Worm (Caenorhabditis elegans) whole organism, L4 larva: ENCODE results near the gene mcm-10.

Experiments
- D1046.2 ChIP-seq: fragments of 200-800 bp; sonication (Bioruptor generic); IDR thresholded peaks from 2 replicates; pipeline ENCODE4 v1.3.6; 2022; ENCODE audit warnings: missing genetic modification characterization, missing compliant biosample characterization
- F10B5.3 ChIP-seq: sonication (generic microtip); optimal IDR thresholded peaks from 2 replicates; lab custom pipeline; 2016; ENCODE audit warnings: mild to moderate bottlenecking, missing genetic modification characterization, missing compliant biosample characterization
- F26F4.8 ChIP-seq: fragments of 200-800 bp; sonication (Bioruptor generic); conservative IDR thresholded peaks from 2 replicates; pipeline ENCODE4 v1.3.6; 2022; ENCODE audit warnings: missing genetic modification characterization, missing compliant biosample characterization
- F49E8.2 ChIP-seq: sonication (generic microtip); optimal IDR thresholded peaks from 2 replicates; lab custom pipeline; 2016; ENCODE audit warnings: missing compliant biosample characterization, mild to moderate bottlenecking, missing genetic modification characterization, borderline replicate concordance
- T20F7.1 ChIP-seq: fragments of 200-800 bp; sonication (Bioruptor generic); optimal IDR thresholded peaks from 2 replicates; lab custom pipeline; 2018; ENCODE audit warnings: mild to moderate bottlenecking, missing genetic modification characterization, missing compliant biosample characterization
- Y105C5A.15 ChIP-seq: fragments of 200-800 bp; sonication (Bioruptor generic); IDR thresholded peaks from 2 replicates; pipeline ENCODE4 v1.3.6; 2022; ENCODE audit warnings: missing genetic modification characterization, missing compliant biosample characterization
- ZK546.5 ChIP-seq, 2 experiments: sonication (generic microtip); optimal IDR thresholded peaks; 2 replicates each; lab custom pipeline; 2017; ENCODE audit warnings: missing biosample characterization in 2 of 2, missing genetic modification characterization in 2 of 2
- aly-2 ChIP-seq: sonication (generic microtip); optimal IDR thresholded peaks from 2 replicates; lab custom pipeline; 2018; ENCODE audit warnings: missing biosample characterization, missing genetic modification characterization
- attf-4 ChIP-seq: sonication (generic microtip); optimal IDR thresholded peaks from 3 replicates; lab custom pipeline; 2017; ENCODE audit warnings: missing biosample characterization, missing genetic modification characterization
- ceh-20 ChIP-seq: fragments of 200-800 bp; sonication (Bioruptor generic); IDR thresholded peaks from 2 replicates; pipeline ENCODE4 v1.3.6; 2022; ENCODE audit warnings: missing genetic modification reagents, missing genetic modification characterization, missing compliant biosample characterization
- ceh-32 ChIP-seq: sonication (generic microtip); optimal IDR thresholded peaks from 2 replicates; lab custom pipeline; 2016; ENCODE audit warnings: mild to moderate bottlenecking, missing genetic modification characterization, missing compliant biosample characterization; ENCODE audit not compliant: poor library complexity
- ceh-44 ChIP-seq: fragments of 200-800 bp; sonication (Bioruptor generic); IDR thresholded peaks from 2 replicates; pipeline ENCODE4 v1.3.6; 2022; ENCODE audit warnings: missing genetic modification reagents, missing genetic modification characterization, missing compliant biosample characterization
- ceh-82 ChIP-seq: sonication (generic microtip); optimal IDR thresholded peaks from 2 replicates; lab custom pipeline; 2017; ENCODE audit warnings: missing biosample characterization, missing genetic modification characterization
- ces-1 ChIP-seq: fragments of 150-350 bp; sonication (generic microtip); optimal IDR thresholded peaks from 4 replicates; lab custom pipeline; 2014; ENCODE audit warnings: missing biosample characterization, missing genetic modification reagents, missing genetic modification characterization
- dmd-6 ChIP-seq: fragments of 200-800 bp; sonication (Bioruptor generic); IDR thresholded peaks from 2 replicates; pipeline ENCODE4 v1.3.6; 2022; ENCODE audit warnings: missing genetic modification reagents, missing genetic modification characterization, missing compliant biosample characterization
- dmd-9 ChIP-seq: fragments of 200-800 bp; sonication (Bioruptor generic); IDR thresholded peaks from 2 replicates; pipeline ENCODE4 v1.3.6; 2022; ENCODE audit warnings: missing genetic modification reagents, missing genetic modification characterization, missing compliant biosample characterization
- dpl-1 ChIP-seq: fragments of 150-350 bp; optimal IDR thresholded peaks from 2 replicates; lab custom pipeline; 2014; ENCODE audit warnings: missing biosample characterization, missing genetic modification reagents, missing genetic modification characterization
- dve-1 ChIP-seq: sonication (generic microtip); optimal IDR thresholded peaks from 2 replicates; lab custom pipeline; 2017; ENCODE audit warnings: antibody characterized with exemption, mild to moderate bottlenecking, missing genetic modification characterization, missing compliant biosample characterization; ENCODE audit not compliant: insufficient read depth
- egl-43 ChIP-seq: fragments of 200-800 bp; sonication (Bioruptor generic); IDR thresholded peaks from 2 replicates; pipeline ENCODE4 v1.3.6; 2022; ENCODE audit warnings: missing genetic modification reagents, missing genetic modification characterization, missing compliant biosample characterization
- gei-8 ChIP-seq: fragments of 200-800 bp; sonication (Bioruptor generic); optimal IDR thresholded peaks from 2 replicates; lab custom pipeline; 2018; ENCODE audit warnings: mild to moderate bottlenecking, missing genetic modification characterization, missing compliant biosample characterization
- hif-1 ChIP-seq, 2 experiments: sonication (generic microtip); optimal IDR thresholded peaks; 2 replicates each; lab custom pipeline; 2016 to 2017; ENCODE audit warnings: missing compliant biosample characterization in 2 of 2, missing genetic modification characterization in 2 of 2, missing genetic modification reagents in 2 of 2, missing genotype in 2 of 2, mild to moderate bottlenecking in 1 of 2
- hlh-11 ChIP-seq: fragments of 200-800 bp; sonication (Bioruptor generic); optimal IDR thresholded peaks from 2 replicates; lab custom pipeline; 2018; ENCODE audit warnings: mild to moderate bottlenecking, missing genetic modification characterization, missing compliant biosample characterization
- jun-1 ChIP-seq: fragments of 150-350 bp; optimal IDR thresholded peaks from 2 replicates; lab custom pipeline; 2014; ENCODE audit warnings: missing biosample characterization, missing genetic modification reagents, missing genetic modification characterization
- lin-13 ChIP-seq: fragments of 150-350 bp; optimal IDR thresholded peaks from 2 replicates; lab custom pipeline; 2014; ENCODE audit warnings: missing biosample characterization, missing genetic modification reagents, missing genetic modification characterization
- lin-15B ChIP-seq: fragments of 150-350 bp; sonication (generic microtip); optimal IDR thresholded peaks from 3 replicates; lab custom pipeline; 2014; ENCODE audit warnings: missing biosample characterization, missing genetic modification characterization
- lin-29 ChIP-seq: fragments of 200-800 bp; sonication (Bioruptor generic); IDR thresholded peaks from 2 replicates; pipeline ENCODE4 v1.3.6; 2022; ENCODE audit warnings: missing genetic modification reagents, missing genetic modification characterization, missing compliant biosample characterization
- lin-38 ChIP-seq: fragments of 200-800 bp; sonication (Bioruptor generic); IDR thresholded peaks from 2 replicates; pipeline ENCODE4 v1.3.6; 2022; ENCODE audit warnings: missing genetic modification reagents, missing genetic modification characterization, missing compliant biosample characterization
- lir-3 ChIP-seq: sonication (generic microtip); optimal IDR thresholded peaks from 2 replicates; lab custom pipeline; 2016; ENCODE audit warnings: mild to moderate bottlenecking, missing genetic modification characterization, missing compliant biosample characterization
- mxl-2 ChIP-seq: fragments of 200-800 bp; sonication (Bioruptor generic); conservative IDR thresholded peaks from 2 replicates; pipeline ENCODE4 v1.3.6; 2022; ENCODE audit warnings: missing genetic modification reagents, missing genetic modification characterization, missing compliant biosample characterization
- nhr-10 ChIP-seq: fragments of 150-350 bp; optimal IDR thresholded peaks from 2 replicates; lab custom pipeline; 2014; ENCODE audit warnings: missing biosample characterization, missing genetic modification characterization
- nhr-237 ChIP-seq: sonication (generic microtip); optimal IDR thresholded peaks from 2 replicates; lab custom pipeline; 2017; ENCODE audit warnings: missing biosample characterization, missing genetic modification characterization
- nhr-25 ChIP-seq: sonication (generic microtip); optimal IDR thresholded peaks from 2 replicates; lab custom pipeline; 2017; ENCODE audit warnings: missing genetic modification characterization, mild to moderate bottlenecking, missing compliant biosample characterization, antibody characterized with exemption, moderate library complexity, borderline replicate concordance; ENCODE audit not compliant: insufficient read depth
- nhr-42 ChIP-seq: fragments of 200-800 bp; sonication (Bioruptor generic); IDR thresholded peaks from 2 replicates; pipeline ENCODE4 v1.3.6; 2022; ENCODE audit warnings: missing genetic modification characterization, missing compliant biosample characterization
- nhr-48 ChIP-seq: sonication (generic microtip); optimal IDR thresholded peaks from 2 replicates; lab custom pipeline; 2016; ENCODE audit warnings: mild to moderate bottlenecking, missing genetic modification characterization, missing compliant biosample characterization
- nhr-6 ChIP-seq: fragments of 150-350 bp; optimal IDR thresholded peaks from 2 replicates; lab custom pipeline; 2014; ENCODE audit warnings: missing biosample characterization, missing genetic modification characterization
- nhr-76 ChIP-seq: fragments of 150-350 bp; optimal IDR thresholded peaks from 2 replicates; lab custom pipeline; 2014; ENCODE audit warnings: missing biosample characterization, missing genetic modification characterization
- pha-4 ChIP-seq, 2 experiments: fragments of 150-350 bp in 1 of 2; fragments of 200-800 bp in 1 of 2; sonication (Bioruptor generic) in 1 of 2; IDR thresholded peaks in 1 of 2; optimal IDR thresholded peaks in 1 of 2; 2 replicates each; pipeline versions ENCODE4 v1.3.6 to Lab custom; 2014 to 2022; ENCODE audit warnings: missing genetic modification characterization in 2 of 2, missing genetic modification reagents in 2 of 2, missing biosample characterization in 1 of 2, missing compliant biosample characterization in 1 of 2
- php-3 ChIP-seq: fragments of 200-800 bp; sonication (Bioruptor generic); IDR thresholded peaks from 2 replicates; pipeline ENCODE4 v1.3.6; 2022; ENCODE audit warnings: missing genetic modification reagents, missing genetic modification characterization, missing compliant biosample characterization
- pqm-1 ChIP-seq: sonication (generic microtip); optimal IDR thresholded peaks from 2 replicates; lab custom pipeline; 2017; ENCODE audit warnings: missing biosample characterization, missing genetic modification characterization
- saeg-2 ChIP-seq: fragments of 200-800 bp; sonication (Bioruptor generic); IDR thresholded peaks from 2 replicates; pipeline ENCODE4 v1.3.6; 2022; ENCODE audit warnings: missing genetic modification reagents, missing genetic modification characterization, missing compliant biosample characterization
- sdz-12 ChIP-seq: fragments of 200-800 bp; sonication (Bioruptor generic); optimal IDR thresholded peaks from 2 replicates; lab custom pipeline; 2018; ENCODE audit warnings: mild to moderate bottlenecking, missing genetic modification characterization, missing compliant biosample characterization
- set-16 ChIP-seq: fragments of 200-800 bp; sonication (Bioruptor generic); IDR thresholded peaks from 2 replicates; pipeline ENCODE4 v1.3.6; 2022; ENCODE audit warnings: missing genetic modification reagents, missing genetic modification characterization, missing compliant biosample characterization
- skn-1 ChIP-seq: fragments of 150-350 bp; optimal IDR thresholded peaks from 2 replicates; lab custom pipeline; 2014; ENCODE audit warnings: missing biosample characterization, missing genetic modification characterization
- spr-1 ChIP-seq: sonication (generic microtip); optimal IDR thresholded peaks from 2 replicates; lab custom pipeline; 2016; ENCODE audit warnings: mild to moderate bottlenecking, missing genetic modification characterization, missing compliant biosample characterization
- spr-3 ChIP-seq: fragments of 200-800 bp; sonication (Bioruptor generic); optimal IDR thresholded peaks from 2 replicates; lab custom pipeline; 2018; ENCODE audit warnings: mild to moderate bottlenecking, missing genetic modification characterization, missing compliant biosample characterization
- unc-130 ChIP-seq: sonication (generic microtip); optimal IDR thresholded peaks from 2 replicates; lab custom pipeline; 2016; ENCODE audit warnings: missing genetic modification reagents, missing genetic modification characterization, missing compliant biosample characterization
- unc-39 ChIP-seq: sonication (generic microtip); optimal IDR thresholded peaks from 2 replicates; lab custom pipeline; 2017; ENCODE audit warnings: missing biosample characterization, missing genetic modification characterization
- unc-62 ChIP-seq, 3 experiments: fragments of 150-350 bp in 1 of 3; sonication (generic microtip); optimal IDR thresholded peaks in 2 of 3; peaks in 1 of 3; 1 replicate in 1 of 3; 2 replicates in 2 of 3; lab custom pipeline; 2014 to 2017; ENCODE audit warnings: missing biosample characterization in 3 of 3, missing genetic modification characterization in 3 of 3, missing genetic modification reagents in 3 of 3, missing genotype in 1 of 3
- zip-11 ChIP-seq: fragments of 200-800 bp; sonication (Bioruptor generic); IDR thresholded peaks from 2 replicates; pipeline ENCODE4 v1.3.6; 2022; ENCODE audit warnings: missing genetic modification characterization, missing compliant biosample characterization
- ztf-11 ChIP-seq: fragments of 150-350 bp; optimal IDR thresholded peaks from 2 replicates; lab custom pipeline; 2014; ENCODE audit warnings: missing biosample characterization, missing genetic modification characterization

The mcm-10 gene

DNA sequence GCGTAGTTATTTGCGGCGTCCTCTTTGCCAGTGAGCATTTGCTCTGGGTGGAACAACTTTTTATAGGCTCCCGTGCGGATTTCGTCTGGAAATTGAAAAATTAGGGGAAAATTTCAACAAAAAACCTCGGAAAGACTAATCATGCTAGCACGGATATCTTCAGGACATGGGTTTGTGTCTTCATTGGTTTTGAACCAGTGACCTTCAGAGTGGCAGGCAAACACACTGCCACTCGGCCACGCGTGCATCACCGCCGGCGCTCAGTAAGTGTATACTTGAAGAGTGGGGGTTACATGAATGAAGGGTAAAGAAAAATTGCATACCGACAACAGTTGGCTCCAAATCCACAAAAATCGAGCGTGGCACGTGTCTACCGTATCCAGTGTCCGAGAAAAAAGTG, 53.9 kb downstream of the mcm-10 start:
- TF ChIP-seq egl-43 (GFP tag; lab: Robert Waterston, UW) (peak; percentile 90), ceh-44 (GFP tag; lab: Robert Waterston, UW) (peak; percentile 66; the same call in 1 of the 2 replicates), unc-39 (tag; lab: Kevin White, UChicago) (no peak), php-3 (GFP tag; lab: Robert Waterston, UW) (no peak), sdz-12 (GFP tag; lab: Kevin White, UChicago) (peak; percentile 43), dmd-6 (GFP tag; lab: Robert Waterston, UW) (peak; percentile 66), spr-3 (peak; percentile 45), nhr-237 (tag; lab: Kevin White, UChicago) (no peak), nhr-10 (tag; lab: Kevin White, UChicago) (no peak), spr-1 (peak; percentile 19), skn-1 (tag; lab: Kevin White, UChicago) (no peak), jun-1 (no peak), lin-29 (GFP tag; lab: Robert Waterston, UW) (0 out of 2 replicates have a peak, but pooled peaks have one; percentile 31), lin-15B (tag; lab: Kevin White, UChicago) (no peak), D1046.2 (GFP tag; lab: Robert Waterston, UW) (peak; percentile 90), dpl-1 (GFP tag; lab: Kevin White, UChicago) (peak; percentile 41), F49E8.2 (tag; lab: Kevin White, UChicago) (peak; percentile 43), ceh-32 (tag; lab: Kevin White, UChicago) (no peak), lin-13 (GFP tag; lab: Kevin White, UChicago) (peak; percentile 59), ceh-20 (GFP tag; lab: Robert Waterston, UW) (peak; percentile 67; the same call in 1 of the 2 replicates), pqm-1 (tag; lab: Kevin White, UChicago) (no peak), T20F7.1 (no peak), pha-4 (GFP tag; IDR thresholded peaks at IDR 0.05; lab: Robert Waterston, UW) (peak; percentile 75; the same call in 1 of the 2 replicates), pha-4 (tag; optimal IDR thresholded peaks at IDR 0.05; lab: Kevin White, UChicago) (no peak), gei-8 (GFP tag; lab: Kevin White, UChicago) (peak; percentile 84), unc-130 (GFP tag; lab: Kevin White, UChicago) (peak; percentile 54), aly-2 (no peak), hif-1 (tag; optimal IDR thresholded peaks at IDR 0.05; lab: Kevin White, UChicago) (peak in 1 of 2 experiments; percentile 39), nhr-48 (tag; lab: Kevin White, UChicago) (peak; percentile 26), dve-1 (peak; percentile 61), lin-38 (GFP tag; lab: Robert Waterston, UW) (peak; percentile 79), mxl-2 (GFP tag; lab: Robert Waterston, UW) (peak; percentile 81; the same call in 1 of the 2 replicates), F10B5.3 (no peak), F26F4.8 (peak; percentile 83), dmd-9 (GFP tag; lab: Robert Waterston, UW) (peak; percentile 34; the same call in 1 of the 2 replicates), saeg-2 (no peak; the same call in 1 of the 2 replicates), ceh-82 (tag; lab: Kevin White, UChicago) (no peak), set-16 (GFP tag; lab: Robert Waterston, UW) (peak; percentile 39), nhr-42 (GFP tag; lab: Robert Waterston, UW) (no peak; the same call in 1 of the 2 replicates), Y105C5A.15 (GFP tag; lab: Robert Waterston, UW) (no peak), nhr-76 (tag; lab: Kevin White, UChicago) (no peak), nhr-25 (tag; lab: Kevin White, UChicago) (no peak), lir-3 (tag; lab: Kevin White, UChicago) (peak; percentile 59), ces-1 (GFP tag; lab: Kevin White, UChicago) (no peak), nhr-6 (peak; percentile 8), ZK546.5 (tag; optimal IDR thresholded peaks at IDR 0.05; lab: Kevin White, UChicago) (no peak), unc-62 (GFP tag; optimal IDR thresholded peaks at IDR 0.05 in 1 of 2; lab: Kevin White, UChicago) (peak in 1 of 2 experiments; percentile 83), unc-62 (tag; optimal IDR thresholded peaks at IDR 0.05; lab: Kevin White, UChicago) (no peak), hlh-11 (tag; lab: Kevin White, UChicago) (peak; percentile 59), attf-4 (tag; lab: Kevin White, UChicago) (no peak), zip-11 (GFP tag; lab: Robert Waterston, UW) (no peak), ztf-11 (tag; lab: Kevin White, UChicago) (no peak)
